Fruit fly (Drosophila melanogaster) whole organism, prepupa: Measurements from ENCODE around the gene ohgt.

Source experiments
- Blimp-1 ChIP-seq: fragments of 200-800 bp; sonication (Bioruptor generic); optimal IDR thresholded peaks from 3 replicates; lab custom pipeline; 2017; ENCODE audit warnings: missing biosample characterization, missing genetic modification characterization, mild to moderate bottlenecking, moderate library complexity, missing genetic modification reagents
- CG10631 ChIP-seq: fragments of 200-800 bp; sonication (Bioruptor generic); optimal IDR thresholded peaks from 2 replicates; lab custom pipeline; 2016; ENCODE audit warnings: missing biosample characterization, missing genetic modification characterization
- CG11294 ChIP-seq: fragments of 200-800 bp; sonication (Bioruptor generic); IDR thresholded peaks from 2 replicates; pipeline ENCODE4 v1.3.6; 2022; ENCODE audit warnings: missing biosample characterization, missing genetic modification characterization
- CG11762 ChIP-seq: fragments of 200-800 bp; sonication (Bioruptor generic); optimal IDR thresholded peaks from 3 replicates; lab custom pipeline; 2016; ENCODE audit warnings: missing biosample characterization, missing genetic modification characterization; ENCODE audit not compliant: insufficient read depth
- CG11902 ChIP-seq: fragments of 200-800 bp; sonication (Bioruptor generic); optimal IDR thresholded peaks from 3 replicates; lab custom pipeline; 2016; ENCODE audit warnings: missing biosample characterization, missing genetic modification characterization
- CG15336 ChIP-seq: fragments of 200-800 bp; sonication (Bioruptor generic); IDR thresholded peaks from 2 replicates; pipeline ENCODE4 v1.3.6; 2022; ENCODE audit warnings: missing biosample characterization, missing genetic modification characterization
- CG16779 ChIP-seq: fragments of 200-800 bp; sonication (Bioruptor generic); optimal IDR thresholded peaks from 3 replicates; lab custom pipeline; 2017; ENCODE audit warnings: missing biosample characterization, mild to moderate bottlenecking, missing genetic modification characterization
- CG3032 ChIP-seq: fragments of 200-800 bp; optimal IDR thresholded peaks from 2 replicates; lab custom pipeline; 2019; ENCODE audit warnings: missing biosample characterization, mild to moderate bottlenecking, missing genetic modification characterization, moderate library complexity
- CG32006 ChIP-seq: fragments of 200-800 bp; sonication (Bioruptor generic); optimal IDR thresholded peaks from 3 replicates; lab custom pipeline; 2017; ENCODE audit warnings: missing biosample characterization, mild to moderate bottlenecking, missing genetic modification characterization
- CG34406 ChIP-seq: fragments of 200-800 bp; sonication (Bioruptor generic); optimal IDR thresholded peaks from 3 replicates; lab custom pipeline; 2016; ENCODE audit warnings: missing biosample characterization, missing genetic modification characterization
- CG3919 ChIP-seq: fragments of 200-800 bp; sonication (Bioruptor generic); optimal IDR thresholded peaks from 3 replicates; lab custom pipeline; 2016; ENCODE audit warnings: missing biosample characterization, missing genetic modification characterization
- CG4318 ChIP-seq: fragments of 200-800 bp; sonication (Bioruptor generic); optimal IDR thresholded peaks from 3 replicates; lab custom pipeline; 2017; ENCODE audit warnings: missing biosample characterization, mild to moderate bottlenecking, missing genetic modification characterization
- CG6163 ChIP-seq: fragments of 200-800 bp; sonication (Bioruptor generic); IDR thresholded peaks from 3 replicates; pipeline ENCODE4 v1.3.6; 2022; ENCODE audit warnings: missing biosample characterization, missing genetic modification characterization
- CG6808 ChIP-seq: fragments of 200-800 bp; sonication (Bioruptor generic); optimal IDR thresholded peaks from 3 replicates; lab custom pipeline; 2017; ENCODE audit warnings: missing biosample characterization, missing genetic modification characterization, mild to moderate bottlenecking, moderate library complexity, missing genetic modification reagents
- CG6854 ChIP-seq: fragments of 200-800 bp; sonication (Bioruptor generic); optimal IDR thresholded peaks from 2 replicates; lab custom pipeline; 2017; ENCODE audit warnings: missing biosample characterization, mild to moderate bottlenecking, missing genetic modification characterization
- CG7368 ChIP-seq: fragments of 200-800 bp; sonication (Bioruptor generic); optimal IDR thresholded peaks from 3 replicates; lab custom pipeline; 2016; ENCODE audit warnings: missing biosample characterization, missing genetic modification characterization
- CG8119 ChIP-seq: fragments of 200-800 bp; sonication (Bioruptor generic); IDR thresholded peaks from 3 replicates; pipeline ENCODE4 v1.3.6; 2022; ENCODE audit warnings: missing biosample characterization, missing genetic modification characterization
- CG8632 ChIP-seq: fragments of 200-800 bp; sonication (Bioruptor generic); optimal IDR thresholded peaks from 3 replicates; lab custom pipeline; 2016; ENCODE audit warnings: missing biosample characterization, missing genetic modification characterization
- CG9139 ChIP-seq: fragments of 200-800 bp; sonication (Bioruptor generic); optimal IDR thresholded peaks from 3 replicates; lab custom pipeline; 2017; ENCODE audit warnings: missing biosample characterization, mild to moderate bottlenecking, missing genetic modification characterization
- Eip75B ChIP-seq: fragments of 200-800 bp; sonication (Bioruptor generic); optimal IDR thresholded peaks from 3 replicates; lab custom pipeline; 2016; ENCODE audit warnings: missing biosample characterization, missing genetic modification characterization
- Eip93F ChIP-seq: fragments of 200-800 bp; sonication (Bioruptor generic); optimal IDR thresholded peaks from 2 replicates; lab custom pipeline; 2016; ENCODE audit warnings: missing biosample characterization, mild to moderate bottlenecking, missing genetic modification characterization
- Ets21C ChIP-seq: fragments of 200-800 bp; sonication (Bioruptor generic); optimal IDR thresholded peaks from 3 replicates; lab custom pipeline; 2016; ENCODE audit warnings: missing biosample characterization, missing genetic modification characterization
- Gug ChIP-seq: fragments of 200-800 bp; sonication (Bioruptor generic); IDR thresholded peaks from 2 replicates; pipeline ENCODE4 v1.3.6; 2022; ENCODE audit warnings: missing biosample characterization, missing genetic modification characterization
- Hr39 ChIP-seq: fragments of 200-800 bp; sonication (Bioruptor generic); optimal IDR thresholded peaks from 2 replicates; lab custom pipeline; 2016; ENCODE audit warnings: missing biosample characterization, missing genetic modification characterization
- Hr4 ChIP-seq: fragments of 200-800 bp; sonication (Bioruptor generic); optimal IDR thresholded peaks from 3 replicates; lab custom pipeline; 2016; ENCODE audit warnings: missing biosample characterization, missing genetic modification characterization
- Lpt ChIP-seq: fragments of 200-800 bp; sonication (Bioruptor generic); optimal IDR thresholded peaks from 3 replicates; lab custom pipeline; 2016; ENCODE audit warnings: missing biosample characterization, missing genetic modification characterization
- OdsH ChIP-seq: fragments of 200-800 bp; sonication (Bioruptor generic); optimal IDR thresholded peaks from 3 replicates; lab custom pipeline; 2016; ENCODE audit warnings: missing biosample characterization, missing genetic modification characterization
- Smox ChIP-seq: fragments of 200-800 bp; sonication (Bioruptor generic); optimal IDR thresholded peaks from 3 replicates; lab custom pipeline; 2016; ENCODE audit warnings: missing biosample characterization, missing genetic modification characterization
- Sox102F ChIP-seq: fragments of 200-800 bp; sonication (Bioruptor generic); optimal IDR thresholded peaks from 2 replicates; lab custom pipeline; 2016; ENCODE audit warnings: missing biosample characterization, mild to moderate bottlenecking, missing genetic modification characterization
- Sox14 ChIP-seq: fragments of 200-800 bp; sonication (Bioruptor generic); optimal IDR thresholded peaks from 3 replicates; lab custom pipeline; 2016; ENCODE audit warnings: missing biosample characterization, missing genetic modification characterization
- Sox15 ChIP-seq: fragments of 200-800 bp; sonication (Bioruptor generic); optimal IDR thresholded peaks from 3 replicates; lab custom pipeline; 2016; ENCODE audit warnings: missing biosample characterization, missing genetic modification characterization
- achi ChIP-seq: fragments of 200-800 bp; sonication (Bioruptor generic); optimal IDR thresholded peaks from 3 replicates; lab custom pipeline; 2016; ENCODE audit warnings: missing biosample characterization, missing genetic modification characterization
- acj6 ChIP-seq: fragments of 200-800 bp; sonication (Bioruptor generic); optimal IDR thresholded peaks from 3 replicates; lab custom pipeline; 2016; ENCODE audit warnings: missing biosample characterization, missing genetic modification characterization
- cyc ChIP-seq: fragments of 200-800 bp; sonication (Bioruptor generic); optimal IDR thresholded peaks from 3 replicates; lab custom pipeline; 2016; ENCODE audit warnings: missing biosample characterization, missing genetic modification characterization
- dsx ChIP-seq: fragments of 200-800 bp; optimal IDR thresholded peaks from 3 replicates; lab custom pipeline; 2019; ENCODE audit warnings: missing biosample characterization, mild to moderate bottlenecking, missing genetic modification characterization, moderate library complexity; ENCODE audit not compliant: poor library complexity, severe bottlenecking
- eg ChIP-seq: fragments of 200-800 bp; sonication (Bioruptor generic); IDR thresholded peaks from 3 replicates; pipeline ENCODE4 v1.3.6; 2022; ENCODE audit warnings: missing biosample characterization, missing genetic modification characterization
- esn ChIP-seq: fragments of 200-800 bp; sonication (Bioruptor generic); optimal IDR thresholded peaks from 2 replicates; lab custom pipeline; 2016; ENCODE audit warnings: missing biosample characterization, mild to moderate bottlenecking, missing genetic modification characterization, moderate library complexity
- fkh ChIP-seq: fragments of 200-800 bp; sonication (Bioruptor generic); optimal IDR thresholded peaks from 3 replicates; lab custom pipeline; 2017; ENCODE audit warnings: missing biosample characterization, mild to moderate bottlenecking, missing genetic modification characterization, moderate library complexity
- net ChIP-seq: fragments of 200-800 bp; sonication (Bioruptor generic); optimal IDR thresholded peaks from 3 replicates; lab custom pipeline; 2016; ENCODE audit warnings: missing biosample characterization, missing genetic modification characterization
- spab ChIP-seq: fragments of 200-800 bp; sonication (Bioruptor generic); optimal IDR thresholded peaks from 2 replicates; lab custom pipeline; 2017; ENCODE audit warnings: missing biosample characterization, mild to moderate bottlenecking, missing genetic modification characterization, missing genetic modification reagents
- ss ChIP-seq, 2 experiments: fragments of 200-800 bp; sonication (Bioruptor generic); optimal IDR thresholded peaks; 2 replicates in 1 of 2; 3 replicates in 1 of 2; lab custom pipeline; 2017 to 2018; ENCODE audit warnings: mild to moderate bottlenecking in 2 of 2, missing biosample characterization in 2 of 2, missing genetic modification characterization in 2 of 2, moderate library complexity in 1 of 2
- svp ChIP-seq: fragments of 200-800 bp; sonication (Bioruptor generic); peaks from one replicate; lab custom pipeline; 2016; ENCODE audit warnings: missing biosample characterization, missing genetic modification characterization
- topi ChIP-seq: fragments of 200-800 bp; sonication (Bioruptor generic); optimal IDR thresholded peaks from 3 replicates; lab custom pipeline; 2016; ENCODE audit warnings: missing biosample characterization, missing genetic modification characterization
- vri ChIP-seq: fragments of 200-800 bp; sonication (Bioruptor generic); optimal IDR thresholded peaks from 3 replicates; lab custom pipeline; 2016; ENCODE audit warnings: missing biosample characterization, mild to moderate bottlenecking, missing genetic modification characterization

ohgt gene

DNA sequence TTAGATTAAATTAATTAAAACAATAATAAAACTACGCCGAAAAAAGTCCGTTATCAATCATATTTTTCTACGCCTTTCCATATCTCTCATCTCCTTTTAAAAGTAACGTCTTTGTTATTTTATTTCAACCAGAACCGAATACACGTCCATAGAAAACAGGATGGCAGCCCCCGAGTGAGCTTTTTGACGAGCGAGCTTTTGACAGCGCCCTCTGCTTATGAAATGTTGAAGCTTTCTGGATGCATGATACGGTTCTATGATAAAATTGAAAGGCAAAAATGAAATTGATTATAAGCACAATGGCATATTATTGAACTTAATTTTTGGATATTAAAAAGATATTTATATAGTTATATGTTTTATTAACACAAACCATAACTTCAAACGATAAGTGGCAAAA, 27.7 kb downstream of the ohgt start (continued):
- TF ChIP-seq ss (GFP tag; optimal IDR thresholded peaks at IDR 0.05; lab: Kevin White, UChicago) = no peak
- no peak for TF ChIP-seq CG11294 (GFP tag; lab: Robert Waterston, UW)
- TF ChIP-seq Sox14 = peak; percentile 22

DNA sequence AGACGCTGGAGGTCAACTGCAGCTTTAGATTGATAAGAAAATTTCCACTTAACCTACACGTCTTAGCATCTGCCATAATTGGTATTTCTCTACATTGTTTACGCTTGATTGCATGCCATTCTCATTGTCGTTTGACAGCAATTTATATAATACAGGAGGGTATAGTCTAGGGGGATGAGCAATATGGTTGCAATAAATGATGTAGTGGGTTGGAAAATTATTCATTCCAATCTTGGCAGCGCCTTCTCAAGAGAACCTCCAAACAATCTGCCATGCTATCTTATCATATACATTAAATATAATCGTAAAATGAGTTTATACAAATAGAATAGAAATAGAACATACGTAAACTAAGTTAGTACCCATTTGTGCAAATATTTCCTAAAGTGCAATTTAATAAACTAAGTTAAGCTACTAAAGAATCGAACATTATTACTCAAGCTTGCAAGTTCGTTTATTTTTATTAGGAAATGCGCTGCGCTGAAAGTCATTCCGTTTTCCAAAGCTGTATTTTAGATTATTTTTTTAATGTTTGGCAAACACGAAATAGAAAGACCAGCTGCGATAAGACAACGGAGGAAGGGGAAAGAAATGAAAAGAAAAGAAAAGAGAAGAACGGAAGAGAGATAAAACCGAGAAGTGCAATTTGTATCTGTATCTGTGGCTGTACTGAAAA, 29.6 kb downstream of the ohgt start:
- no peak for TF ChIP-seq CG34406 (GFP tag; lab: Kevin White, UChicago)
- TF ChIP-seq, all 60 proteins: peak for 0

DNA sequence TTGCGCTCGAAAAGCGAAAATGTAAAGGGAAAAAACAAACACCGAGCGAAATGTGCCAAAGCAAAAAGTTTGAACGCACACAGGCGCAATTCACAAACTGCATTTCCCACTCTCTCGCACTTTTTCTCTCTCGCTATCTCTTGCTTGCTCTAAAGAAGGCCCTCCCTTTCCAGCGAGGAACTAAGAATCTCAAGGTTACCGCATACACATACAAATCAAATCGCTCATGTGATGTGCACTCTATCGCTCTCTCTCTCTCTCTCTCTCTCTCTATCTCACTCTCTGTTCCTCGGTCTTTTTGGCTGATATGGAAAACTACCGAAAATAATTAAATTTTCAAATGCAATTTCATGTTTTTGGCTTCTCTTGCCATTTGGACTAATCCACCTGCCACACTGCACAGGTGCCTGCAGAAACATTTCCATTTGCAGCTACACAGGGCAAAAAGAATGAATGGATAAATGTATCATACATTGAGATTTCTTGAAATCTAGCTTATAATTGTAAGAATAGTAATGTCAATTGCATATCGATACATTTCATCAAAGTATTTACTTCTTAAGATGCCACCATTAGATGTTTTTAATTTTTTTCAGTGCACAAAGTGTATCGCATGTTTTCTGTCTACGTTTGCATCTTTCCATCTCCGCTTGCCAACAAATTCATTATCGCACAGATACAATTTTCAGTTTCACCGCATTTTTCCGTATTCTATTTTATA, 30.4 kb downstream of the ohgt start:
- peak; percentile 90 for TF ChIP-seq eg (GFP tag; lab: Robert Waterston, UW)
- TF ChIP-seq CG3032 (tag; lab: Kevin White, UChicago) = peak; percentile 72
- TF ChIP-seq CG4318 (GFP tag; lab: Kevin White, UChicago) = peak; percentile 25
- peak; percentile 80 for TF ChIP-seq CG11294 (GFP tag; lab: Robert Waterston, UW)
- peak; percentile 80 for TF ChIP-seq CG8119 (GFP tag; lab: Robert Waterston, UW)
- TF ChIP-seq Eip93F (GFP tag; lab: Kevin White, UChicago) = no peak
- peak; percentile 72 for TF ChIP-seq achi (GFP tag; lab: Kevin White, UChicago)
- no peak for TF ChIP-seq fkh (GFP tag; lab: Kevin White, UChicago)
- peak; percentile 84 for TF ChIP-seq CG6163 (GFP tag; lab: Robert Waterston, UW)
- TF ChIP-seq svp (GFP tag; lab: Kevin White, UChicago) = peak; percentile 23
- TF ChIP-seq Sox14 = peak; percentile 67
- TF ChIP-seq acj6 (GFP tag; lab: Kevin White, UChicago) = peak; percentile 71
- TF ChIP-seq Lpt (GFP tag; lab: Kevin White, UChicago) = peak; percentile 37
- TF ChIP-seq spab (GFP tag; lab: Kevin White, UChicago) = peak; percentile 47
- TF ChIP-seq Hr39 (GFP tag; lab: Kevin White, UChicago) = peak; percentile 54
- peak; percentile 33 for TF ChIP-seq CG16779
- TF ChIP-seq OdsH = peak; percentile 80
- TF ChIP-seq CG15336 (GFP tag; lab: Robert Waterston, UW) = peak; percentile 82
- TF ChIP-seq Smox = peak; percentile 45
- TF ChIP-seq Eip75B (GFP tag; lab: Kevin White, UChicago) = peak; percentile 65
- no peak for TF ChIP-seq CG11902
- peak; percentile 49 for TF ChIP-seq CG6808 (GFP tag; lab: Kevin White, UChicago)
- TF ChIP-seq CG3919 = peak; percentile 64
- peak; percentile 78 for TF ChIP-seq Gug (GFP tag; lab: Robert Waterston, UW)
- peak; percentile 43 for TF ChIP-seq Ets21C
- TF ChIP-seq net = peak; percentile 79
- TF ChIP-seq CG6854 (GFP tag; lab: Kevin White, UChicago) = no peak
- TF ChIP-seq CG9139 = peak; percentile 11
- peak; percentile 54 for TF ChIP-seq CG11762 (GFP tag; lab: Kevin White, UChicago)
- TF ChIP-seq topi (GFP tag; lab: Kevin White, UChicago) = peak; percentile 51
- peak; percentile 50 for TF ChIP-seq vri (GFP tag; lab: Kevin White, UChicago)
- TF ChIP-seq Sox102F = peak; percentile 26
- peak in 1 of 2 experiments; percentile 17 for TF ChIP-seq ss (GFP tag; optimal IDR thresholded peaks at IDR 0.05; lab: Kevin White, UChicago)
- peak; percentile 84 for TF ChIP-seq Hr4 (GFP tag; lab: Kevin White, UChicago)
- peak; percentile 61 for TF ChIP-seq esn (GFP tag; lab: Kevin White, UChicago)
- TF ChIP-seq dsx = peak; percentile 1
- peak; percentile 52 for TF ChIP-seq CG7368
- peak; percentile 43 for TF ChIP-seq CG34406 (GFP tag; lab: Kevin White, UChicago)
- TF ChIP-seq CG10631 (GFP tag; lab: Kevin White, UChicago) = peak; percentile 73
- TF ChIP-seq CG32006 (GFP tag; lab: Kevin White, UChicago) = peak; percentile 81
- peak; percentile 32 for TF ChIP-seq Blimp-1 (GFP tag; lab: Kevin White, UChicago)
- peak; percentile 39 for TF ChIP-seq CG8632 (GFP tag; lab: Kevin White, UChicago)
- TF ChIP-seq Sox15 (GFP tag; lab: Kevin White, UChicago) = peak; percentile 38
- TF ChIP-seq cyc (GFP tag; lab: Kevin White, UChicago) = peak; percentile 46
